Fruit fly (Drosophila melanogaster): ENCODE results near the gene Meics.

The Meics gene

DNA sequence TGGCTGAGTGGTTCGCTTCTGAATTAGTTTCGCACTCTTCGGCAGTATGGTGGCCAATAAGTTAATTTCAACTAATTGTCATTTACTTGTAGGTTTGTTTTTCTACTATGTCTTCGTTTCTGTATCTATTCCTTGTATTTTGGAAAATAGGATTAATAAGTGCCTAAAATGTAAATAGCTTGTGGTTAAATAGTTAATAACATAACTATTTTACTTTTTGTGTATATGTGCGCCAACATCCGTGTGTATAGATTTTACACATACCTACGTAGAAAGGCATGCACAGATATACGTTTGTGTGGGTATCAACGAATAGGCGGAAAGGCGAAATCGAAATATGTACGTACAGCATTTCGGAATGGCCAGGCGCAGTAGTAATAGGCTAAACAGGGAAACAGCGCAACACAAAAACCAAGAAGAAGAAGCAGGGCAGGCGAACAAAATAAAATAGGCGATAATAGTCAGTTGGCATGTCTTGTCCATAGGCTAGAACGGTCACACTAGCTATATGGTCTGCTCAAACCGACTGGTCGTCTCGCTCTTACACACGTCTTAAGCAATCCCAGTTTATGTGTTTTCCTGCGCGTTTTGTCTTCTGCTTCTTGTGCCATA is 38.1 kb upstream of the Meics start (continued):
- no peak for TF ChIP-seq Vsx1 (GFP tag; optimal IDR thresholded peaks at IDR 0.05)
- peak in 1 of 2 experiments; percentile 42 for TF ChIP-seq Pdp1 (GFP tag; optimal IDR thresholded peaks at IDR 0.05)
- TF ChIP-seq CG13296 (GFP tag; optimal IDR thresholded peaks at IDR 0.05): no peak
- peak; percentile 27 for TF ChIP-seq Fer1 (GFP tag; optimal IDR thresholded peaks at IDR 0.05)
- peak; percentile 97 for TF ChIP-seq abd-A (tag; optimal IDR thresholded peaks at IDR 0.05)
- TF ChIP-seq gfzf (GFP tag; optimal IDR thresholded peaks at IDR 0.05): peak; percentile 72
- TF ChIP-seq CG6175 (GFP tag; IDR thresholded peaks at IDR 0.05): no peak
- TF ChIP-seq PHDP (tag; optimal IDR thresholded peaks at IDR 0.05): no peak
- TF ChIP-seq emc (GFP tag; optimal IDR thresholded peaks at IDR 0.05): no peak
- 0 out of 2 replicates have a peak, but pooled peaks have one; percentile 16 for TF ChIP-seq Rfx (GFP tag; IDR thresholded peaks at IDR 0.05)
- no peak for TF ChIP-seq NfI (GFP tag; optimal IDR thresholded peaks at IDR 0.05)
- TF ChIP-seq lola (GFP tag; optimal IDR thresholded peaks at IDR 0.05): no peak
- TF ChIP-seq CHES-1-like (GFP tag; optimal IDR thresholded peaks at IDR 0.05): peak; percentile 13
- no peak for TF ChIP-seq usp (GFP tag; optimal IDR thresholded peaks at IDR 0.05)
- TF ChIP-seq CG3838 (GFP tag; optimal IDR thresholded peaks at IDR 0.05): no peak
- no peak for TF ChIP-seq Spps (tag; optimal IDR thresholded peaks at IDR 0.05)
- TF ChIP-seq insv (GFP tag; optimal IDR thresholded peaks at IDR 0.05): no peak
- TF ChIP-seq dm (GFP tag; optimal IDR thresholded peaks at IDR 0.05): peak; percentile 50
- no peak for TF ChIP-seq ase (GFP tag; IDR thresholded peaks at IDR 0.05)
- TF ChIP-seq Ravus (GFP tag; IDR thresholded peaks at IDR 0.05): no peak
- TF ChIP-seq CG17385 (GFP tag; optimal IDR thresholded peaks at IDR 0.05): peak; percentile 99
- no peak for TF ChIP-seq E2f1 (GFP tag; IDR thresholded peaks at IDR 0.05)
- no peak for TF ChIP-seq esg (GFP tag; conservative IDR thresholded peaks at IDR 0.05)
- TF ChIP-seq CG15479 (GFP tag; optimal IDR thresholded peaks at IDR 0.05): peak; percentile 51
- no peak for TF ChIP-seq CG11695 (GFP tag; IDR thresholded peaks at IDR 0.05)
- no peak for TF ChIP-seq cas (GFP tag; IDR thresholded peaks at IDR 0.05)
- TF ChIP-seq CG17361 (GFP tag; IDR thresholded peaks at IDR 0.05): peak; percentile 8; the same call in 1 of the 3 replicates
- peak; percentile 13 for TF ChIP-seq BEAF-32 (GFP tag; optimal IDR thresholded peaks at IDR 0.05)
- no peak for TF ChIP-seq CG15601 (tag; optimal IDR thresholded peaks at IDR 0.05)
- TF ChIP-seq zen (tag; optimal IDR thresholded peaks at IDR 0.05): peak; percentile 53
- no peak for TF ChIP-seq slp2 (GFP tag; optimal IDR thresholded peaks at IDR 0.05)
- no peak for TF ChIP-seq CG6854 (GFP tag; optimal IDR thresholded peaks at IDR 0.05)
- TF ChIP-seq ATbp (GFP tag; optimal IDR thresholded peaks at IDR 0.05): no peak
- no peak for TF ChIP-seq CG3847 (GFP tag; IDR thresholded peaks at IDR 0.05)
- TF ChIP-seq CG18476 (GFP tag; optimal IDR thresholded peaks at IDR 0.05): no peak
- TF ChIP-seq scrt (GFP tag; optimal IDR thresholded peaks at IDR 0.05): no peak
- no peak for TF ChIP-seq CG7839 (tag; optimal IDR thresholded peaks at IDR 0.05)
- no peak for TF ChIP-seq Fer3 (tag; optimal IDR thresholded peaks at IDR 0.05)
- TF ChIP-seq bsh (GFP tag; optimal IDR thresholded peaks at IDR 0.05): no peak
- no peak for TF ChIP-seq CG1647 (GFP tag; optimal IDR thresholded peaks at IDR 0.05)
- no peak for TF ChIP-seq CG33213 (GFP tag; optimal IDR thresholded peaks at IDR 0.05)
- TF ChIP-seq ci (GFP tag; IDR thresholded peaks at IDR 0.05): 0 out of 3 replicates have a peak, but pooled peaks have one; percentile 42
- TF ChIP-seq grau (tag; optimal IDR thresholded peaks at IDR 0.05): peak; percentile 6
- no peak for TF ChIP-seq Six4 (GFP tag; optimal IDR thresholded peaks at IDR 0.05)
- TF ChIP-seq pros (GFP tag; optimal IDR thresholded peaks at IDR 0.05): peak; percentile 2
- TF ChIP-seq pho (GFP tag; optimal IDR thresholded peaks at IDR 0.05): no peak
- no peak for TF ChIP-seq hbn (GFP tag; IDR thresholded peaks at IDR 0.05; ENCODE audit: partially characterized antibody)
- no peak for TF ChIP-seq CG4820 (GFP tag; optimal IDR thresholded peaks at IDR 0.05)
- no peak for TF ChIP-seq CG34376 (GFP tag; optimal IDR thresholded peaks at IDR 0.05)
- no peak for TF ChIP-seq ac (GFP tag; optimal IDR thresholded peaks at IDR 0.05)

All from whole organism, embryonic.